Fruit fly (Drosophila melanogaster) whole organism, prepupa: ENCODE measurements around the gene CG14445.

Experiments used
- Blimp-1 ChIP-seq: fragments of 200-800 bp; sonication (Bioruptor generic); optimal IDR thresholded peaks from 3 replicates; lab custom pipeline; 2017; ENCODE audit warnings: missing biosample characterization, missing genetic modification characterization, mild to moderate bottlenecking, moderate library complexity, missing genetic modification reagents
- CG10631 ChIP-seq: fragments of 200-800 bp; sonication (Bioruptor generic); optimal IDR thresholded peaks from 2 replicates; lab custom pipeline; 2016; ENCODE audit warnings: missing biosample characterization, missing genetic modification characterization
- CG10669 ChIP-seq: fragments of 200-800 bp; sonication (Bioruptor generic); optimal IDR thresholded peaks from 3 replicates; lab custom pipeline; 2018; ENCODE audit warnings: missing biosample characterization, mild to moderate bottlenecking, missing genetic modification characterization, moderate library complexity
- CG11294 ChIP-seq: fragments of 200-800 bp; sonication (Bioruptor generic); IDR thresholded peaks from 2 replicates; pipeline ENCODE4 v1.3.6; 2022; ENCODE audit warnings: missing biosample characterization, missing genetic modification characterization
- CG11762 ChIP-seq: fragments of 200-800 bp; sonication (Bioruptor generic); optimal IDR thresholded peaks from 3 replicates; lab custom pipeline; 2016; ENCODE audit warnings: missing biosample characterization, missing genetic modification characterization; ENCODE audit not compliant: insufficient read depth
- CG11902 ChIP-seq: fragments of 200-800 bp; sonication (Bioruptor generic); optimal IDR thresholded peaks from 3 replicates; lab custom pipeline; 2016; ENCODE audit warnings: missing biosample characterization, missing genetic modification characterization
- CG15336 ChIP-seq: fragments of 200-800 bp; sonication (Bioruptor generic); IDR thresholded peaks from 2 replicates; pipeline ENCODE4 v1.3.6; 2022; ENCODE audit warnings: missing biosample characterization, missing genetic modification characterization
- CG1621 ChIP-seq: fragments of 200-800 bp; sonication (Bioruptor generic); optimal IDR thresholded peaks from 3 replicates; lab custom pipeline; 2018; ENCODE audit warnings: missing biosample characterization, mild to moderate bottlenecking, missing genetic modification characterization
- CG16779 ChIP-seq: fragments of 200-800 bp; sonication (Bioruptor generic); optimal IDR thresholded peaks from 3 replicates; lab custom pipeline; 2017; ENCODE audit warnings: missing biosample characterization, mild to moderate bottlenecking, missing genetic modification characterization
- CG3032 ChIP-seq: fragments of 200-800 bp; optimal IDR thresholded peaks from 2 replicates; lab custom pipeline; 2019; ENCODE audit warnings: missing biosample characterization, mild to moderate bottlenecking, missing genetic modification characterization, moderate library complexity
- CG32006 ChIP-seq: fragments of 200-800 bp; sonication (Bioruptor generic); optimal IDR thresholded peaks from 3 replicates; lab custom pipeline; 2017; ENCODE audit warnings: missing biosample characterization, mild to moderate bottlenecking, missing genetic modification characterization
- CG34406 ChIP-seq: fragments of 200-800 bp; sonication (Bioruptor generic); optimal IDR thresholded peaks from 3 replicates; lab custom pipeline; 2016; ENCODE audit warnings: missing biosample characterization, missing genetic modification characterization
- CG4318 ChIP-seq: fragments of 200-800 bp; sonication (Bioruptor generic); optimal IDR thresholded peaks from 3 replicates; lab custom pipeline; 2017; ENCODE audit warnings: missing biosample characterization, mild to moderate bottlenecking, missing genetic modification characterization
- CG6276 ChIP-seq: fragments of 200-800 bp; sonication (Bioruptor generic); optimal IDR thresholded peaks from 2 replicates; lab custom pipeline; 2017; ENCODE audit warnings: missing biosample characterization, mild to moderate bottlenecking, missing genetic modification characterization
- CG6792 ChIP-seq: fragments of 200-800 bp; sonication (Bioruptor generic); optimal IDR thresholded peaks from 3 replicates; lab custom pipeline; 2016; ENCODE audit warnings: missing biosample characterization, missing genetic modification characterization
- CG6854 ChIP-seq: fragments of 200-800 bp; sonication (Bioruptor generic); optimal IDR thresholded peaks from 2 replicates; lab custom pipeline; 2017; ENCODE audit warnings: missing biosample characterization, mild to moderate bottlenecking, missing genetic modification characterization
- CG7368 ChIP-seq: fragments of 200-800 bp; sonication (Bioruptor generic); optimal IDR thresholded peaks from 3 replicates; lab custom pipeline; 2016; ENCODE audit warnings: missing biosample characterization, missing genetic modification characterization
- CG8119 ChIP-seq: fragments of 200-800 bp; sonication (Bioruptor generic); IDR thresholded peaks from 3 replicates; pipeline ENCODE4 v1.3.6; 2022; ENCODE audit warnings: missing biosample characterization, missing genetic modification characterization
- CG8319 ChIP-seq: fragments of 200-800 bp; sonication (Bioruptor generic); optimal IDR thresholded peaks from 3 replicates; lab custom pipeline; 2016; ENCODE audit warnings: missing biosample characterization, missing genetic modification characterization
- CG8632 ChIP-seq: fragments of 200-800 bp; sonication (Bioruptor generic); optimal IDR thresholded peaks from 3 replicates; lab custom pipeline; 2016; ENCODE audit warnings: missing biosample characterization, missing genetic modification characterization
- Eip75B ChIP-seq: fragments of 200-800 bp; sonication (Bioruptor generic); optimal IDR thresholded peaks from 3 replicates; lab custom pipeline; 2016; ENCODE audit warnings: missing biosample characterization, missing genetic modification characterization
- Eip78C ChIP-seq: fragments of 200-800 bp; sonication (Bioruptor generic); peaks from one replicate; lab custom pipeline; 2016; ENCODE audit warnings: missing biosample characterization, missing genetic modification characterization
- Eip93F ChIP-seq: fragments of 200-800 bp; sonication (Bioruptor generic); optimal IDR thresholded peaks from 2 replicates; lab custom pipeline; 2016; ENCODE audit warnings: missing biosample characterization, mild to moderate bottlenecking, missing genetic modification characterization
- Ets21C ChIP-seq: fragments of 200-800 bp; sonication (Bioruptor generic); optimal IDR thresholded peaks from 3 replicates; lab custom pipeline; 2016; ENCODE audit warnings: missing biosample characterization, missing genetic modification characterization
- Gug ChIP-seq: fragments of 200-800 bp; sonication (Bioruptor generic); IDR thresholded peaks from 2 replicates; pipeline ENCODE4 v1.3.6; 2022; ENCODE audit warnings: missing biosample characterization, missing genetic modification characterization
- Hr38 ChIP-seq: sonication (Bioruptor generic); optimal IDR thresholded peaks from 2 replicates; lab custom pipeline; 2016; ENCODE audit warnings: missing biosample characterization, missing genetic modification characterization
- Hr4 ChIP-seq: fragments of 200-800 bp; sonication (Bioruptor generic); optimal IDR thresholded peaks from 3 replicates; lab custom pipeline; 2016; ENCODE audit warnings: missing biosample characterization, missing genetic modification characterization
- Lpt ChIP-seq: fragments of 200-800 bp; sonication (Bioruptor generic); optimal IDR thresholded peaks from 3 replicates; lab custom pipeline; 2016; ENCODE audit warnings: missing biosample characterization, missing genetic modification characterization
- Met ChIP-seq: fragments of 200-800 bp; sonication (Bioruptor generic); optimal IDR thresholded peaks from 3 replicates; lab custom pipeline; 2016; ENCODE audit warnings: missing biosample characterization, missing genetic modification characterization
- Smox ChIP-seq: fragments of 200-800 bp; sonication (Bioruptor generic); optimal IDR thresholded peaks from 3 replicates; lab custom pipeline; 2016; ENCODE audit warnings: missing biosample characterization, missing genetic modification characterization
- Sox102F ChIP-seq: fragments of 200-800 bp; sonication (Bioruptor generic); optimal IDR thresholded peaks from 2 replicates; lab custom pipeline; 2016; ENCODE audit warnings: missing biosample characterization, mild to moderate bottlenecking, missing genetic modification characterization
- Sox14 ChIP-seq: fragments of 200-800 bp; sonication (Bioruptor generic); optimal IDR thresholded peaks from 3 replicates; lab custom pipeline; 2016; ENCODE audit warnings: missing biosample characterization, missing genetic modification characterization
- achi ChIP-seq: fragments of 200-800 bp; sonication (Bioruptor generic); optimal IDR thresholded peaks from 3 replicates; lab custom pipeline; 2016; ENCODE audit warnings: missing biosample characterization, missing genetic modification characterization
- cyc ChIP-seq: fragments of 200-800 bp; sonication (Bioruptor generic); optimal IDR thresholded peaks from 3 replicates; lab custom pipeline; 2016; ENCODE audit warnings: missing biosample characterization, missing genetic modification characterization
- dsx ChIP-seq: fragments of 200-800 bp; optimal IDR thresholded peaks from 3 replicates; lab custom pipeline; 2019; ENCODE audit warnings: missing biosample characterization, mild to moderate bottlenecking, missing genetic modification characterization, moderate library complexity; ENCODE audit not compliant: poor library complexity, severe bottlenecking
- eg ChIP-seq: fragments of 200-800 bp; sonication (Bioruptor generic); IDR thresholded peaks from 3 replicates; pipeline ENCODE4 v1.3.6; 2022; ENCODE audit warnings: missing biosample characterization, missing genetic modification characterization
- esn ChIP-seq: fragments of 200-800 bp; sonication (Bioruptor generic); optimal IDR thresholded peaks from 2 replicates; lab custom pipeline; 2016; ENCODE audit warnings: missing biosample characterization, mild to moderate bottlenecking, missing genetic modification characterization, moderate library complexity
- fd59A ChIP-seq: fragments of 200-800 bp; sonication (Bioruptor generic); optimal IDR thresholded peaks from 2 replicates; lab custom pipeline; 2017; ENCODE audit warnings: missing biosample characterization, mild to moderate bottlenecking, missing genetic modification characterization, missing genetic modification reagents
- fd85E ChIP-seq: fragments of 200-800 bp; sonication (Bioruptor generic); optimal IDR thresholded peaks from 3 replicates; lab custom pipeline; 2016; ENCODE audit warnings: missing biosample characterization, missing genetic modification characterization
- net ChIP-seq: fragments of 200-800 bp; sonication (Bioruptor generic); optimal IDR thresholded peaks from 3 replicates; lab custom pipeline; 2016; ENCODE audit warnings: missing biosample characterization, missing genetic modification characterization
- salr ChIP-seq, 2 experiments: fragments of 200-800 bp; sonication (Bioruptor generic); optimal IDR thresholded peaks; 3 replicates each; lab custom pipeline; 2016 to 2018; ENCODE audit warnings: missing biosample characterization in 2 of 2, missing genetic modification characterization in 2 of 2, mild to moderate bottlenecking in 1 of 2
- spab ChIP-seq: fragments of 200-800 bp; sonication (Bioruptor generic); optimal IDR thresholded peaks from 2 replicates; lab custom pipeline; 2017; ENCODE audit warnings: missing biosample characterization, mild to moderate bottlenecking, missing genetic modification characterization, missing genetic modification reagents
- ss ChIP-seq, 2 experiments: fragments of 200-800 bp; sonication (Bioruptor generic); optimal IDR thresholded peaks; 2 replicates in 1 of 2; 3 replicates in 1 of 2; lab custom pipeline; 2017 to 2018; ENCODE audit warnings: mild to moderate bottlenecking in 2 of 2, missing biosample characterization in 2 of 2, missing genetic modification characterization in 2 of 2, moderate library complexity in 1 of 2
- svp ChIP-seq: fragments of 200-800 bp; sonication (Bioruptor generic); peaks from one replicate; lab custom pipeline; 2016; ENCODE audit warnings: missing biosample characterization, missing genetic modification characterization
- topi ChIP-seq: fragments of 200-800 bp; sonication (Bioruptor generic); optimal IDR thresholded peaks from 3 replicates; lab custom pipeline; 2016; ENCODE audit warnings: missing biosample characterization, missing genetic modification characterization
- vri ChIP-seq: fragments of 200-800 bp; sonication (Bioruptor generic); optimal IDR thresholded peaks from 3 replicates; lab custom pipeline; 2016; ENCODE audit warnings: missing biosample characterization, mild to moderate bottlenecking, missing genetic modification characterization

Gene CG14445

DNA sequence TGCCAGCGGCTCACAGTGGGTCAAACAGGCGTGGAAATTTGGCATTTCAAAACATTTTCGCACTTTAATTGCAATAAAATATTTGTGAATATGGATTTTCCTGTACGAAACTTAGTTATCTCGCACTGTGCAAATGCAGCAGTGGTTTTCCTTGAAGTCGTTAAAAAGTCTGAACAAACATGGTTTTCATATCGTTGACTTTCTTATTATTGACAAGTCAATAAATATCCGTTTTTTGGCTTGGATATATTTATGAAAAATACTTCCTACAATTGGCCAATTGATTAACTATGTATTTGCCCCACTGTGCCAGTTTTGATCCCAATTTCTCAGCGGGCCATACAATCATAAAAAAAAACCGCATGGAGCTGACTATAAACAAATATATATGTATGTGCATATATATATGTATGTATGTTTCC, 28.4 kb downstream of the CG14445 start (continued):
- peak; percentile 94 for TF ChIP-seq svp (GFP tag; lab: Kevin White, UChicago)
- TF ChIP-seq Met (GFP tag; lab: Kevin White, UChicago), result peak; percentile 91
- TF ChIP-seq vri, result peak; percentile 82
- peak; percentile 74 for TF ChIP-seq dsx (GFP tag; lab: Kevin White, UChicago)
- peak; percentile 92 for TF ChIP-seq CG11762 (GFP tag; lab: Kevin White, UChicago)
- TF ChIP-seq CG16779, result peak; percentile 89
- peak; percentile 90 for TF ChIP-seq CG11294 (GFP tag; lab: Robert Waterston, UW)
- peak; percentile 89 for TF ChIP-seq Smox
- TF ChIP-seq Hr38 (GFP tag; lab: Kevin White, UChicago), result peak; percentile 64
- TF ChIP-seq ss (GFP tag; optimal IDR thresholded peaks at IDR 0.05; lab: Kevin White, UChicago), result peak; percentile 64 to 78
- TF ChIP-seq Sox102F, result peak; percentile 91
- peak; percentile 87 for TF ChIP-seq CG11902 (GFP tag; lab: Kevin White, UChicago)
- peak; percentile 56 for TF ChIP-seq CG6854 (GFP tag; lab: Kevin White, UChicago)
- TF ChIP-seq Lpt, result peak; percentile 97
- peak; percentile 98 for TF ChIP-seq Eip78C (GFP tag; lab: Kevin White, UChicago)
- peak; percentile 87 for TF ChIP-seq CG7368
- peak; percentile 93 for TF ChIP-seq CG8319 (GFP tag; lab: Kevin White, UChicago)
- TF ChIP-seq CG15336, result peak; percentile 96
- TF ChIP-seq spab (GFP tag; lab: Kevin White, UChicago), result peak; percentile 85
- TF ChIP-seq net (GFP tag; lab: Kevin White, UChicago), result peak; percentile 96
- peak; percentile 97 for TF ChIP-seq Hr4 (GFP tag; lab: Kevin White, UChicago)
- peak; percentile 92 for TF ChIP-seq Gug (GFP tag; lab: Robert Waterston, UW)

DNA sequence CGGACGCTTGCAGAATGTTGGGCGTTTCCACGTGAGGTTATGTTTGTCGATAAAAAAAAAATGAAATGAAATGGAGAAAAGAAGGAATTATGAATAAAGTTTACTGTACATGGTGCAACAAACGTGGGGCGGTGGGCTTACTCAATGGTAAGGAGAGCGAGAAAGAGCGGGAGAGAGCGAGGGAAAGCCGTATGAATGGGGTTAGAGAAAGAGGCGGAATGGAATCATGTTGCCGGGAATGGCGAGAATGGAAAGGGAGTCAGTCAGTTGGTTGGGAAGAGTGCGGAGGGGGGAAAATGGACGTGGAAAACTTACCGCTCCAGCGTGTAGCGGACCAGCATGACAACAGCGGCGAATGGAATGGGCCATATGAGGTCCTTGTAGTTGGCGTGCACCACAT, 29.0 kb downstream of the CG14445 start:
- TF ChIP-seq CG11762 (GFP tag; lab: Kevin White, UChicago) (no peak), fd59A (GFP tag; lab: Kevin White, UChicago) (no peak), CG34406 (GFP tag; lab: Kevin White, UChicago) (no peak), CG3032 (tag; lab: Kevin White, UChicago) (no peak), ss (GFP tag; optimal IDR thresholded peaks at IDR 0.05; lab: Kevin White, UChicago) (no peak), CG8632 (no peak), Met (GFP tag; lab: Kevin White, UChicago) (no peak), Blimp-1 (no peak), salr (GFP tag; optimal IDR thresholded peaks at IDR 0.05; lab: Kevin White, UChicago) (no peak), net (GFP tag; lab: Kevin White, UChicago) (no peak)
- TF ChIP-seq, all 60 proteins: peak for 0

DNA sequence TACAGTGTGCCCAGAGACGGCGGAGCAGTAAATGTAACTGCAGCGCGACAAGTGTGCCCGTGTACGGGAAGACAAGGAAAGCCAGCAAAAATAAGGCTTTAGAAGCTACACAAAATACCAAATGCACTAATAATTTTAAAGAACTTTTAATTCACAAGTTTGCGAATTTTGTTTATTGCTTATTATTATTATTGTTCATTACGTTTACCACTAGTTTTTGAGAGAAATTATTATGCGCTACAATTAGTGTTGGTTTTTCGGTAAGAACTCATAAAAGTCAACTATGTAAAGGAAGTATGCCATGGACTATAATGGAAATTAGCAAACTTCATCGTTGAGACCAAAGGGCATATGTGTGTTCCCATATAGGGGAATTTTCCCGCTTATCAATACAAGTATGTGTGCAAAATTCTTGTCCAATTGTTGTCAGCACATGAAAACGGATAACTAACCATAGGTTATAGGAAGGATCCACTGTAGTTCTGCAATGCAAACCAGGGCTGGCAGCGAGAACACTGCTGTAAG, 30.1 kb downstream of the CG14445 start, which contains the start of gene schlank:
Gene schlank (minus strand): TSS at position 42 of the 525 bp plus-strand sequence.
- TF ChIP-seq CG8119 (GFP tag; lab: Robert Waterston, UW) (peak; percentile 59), Smox (no peak), fd85E (GFP tag; lab: Kevin White, UChicago) (no peak), CG6854 (GFP tag; lab: Kevin White, UChicago) (no peak), dsx (GFP tag; lab: Kevin White, UChicago) (peak; percentile 51), fd59A (GFP tag; lab: Kevin White, UChicago) (peak; percentile 12), cyc (GFP tag; lab: Kevin White, UChicago) (peak; percentile 61), Eip93F (no peak), CG10669 (no peak), CG32006 (GFP tag; lab: Kevin White, UChicago) (no peak), esn (peak; percentile 61), CG16779 (no peak), CG6276 (GFP tag; lab: Kevin White, UChicago) (no peak), Sox14 (GFP tag; lab: Kevin White, UChicago) (peak; percentile 42), topi (GFP tag; lab: Kevin White, UChicago) (peak; percentile 43), Hr38 (GFP tag; lab: Kevin White, UChicago) (no peak), achi (GFP tag; lab: Kevin White, UChicago) (no peak), CG11902 (GFP tag; lab: Kevin White, UChicago) (peak; percentile 49), Eip75B (GFP tag; lab: Kevin White, UChicago) (peak; percentile 63), CG3032 (tag; lab: Kevin White, UChicago) (peak; percentile 62), CG34406 (GFP tag; lab: Kevin White, UChicago) (peak; percentile 15), Sox102F (no peak), CG4318 (no peak), CG6792 (peak; percentile 28), CG10631 (GFP tag; lab: Kevin White, UChicago) (no peak), Ets21C (GFP tag; lab: Kevin White, UChicago) (peak; percentile 48), CG1621 (no peak), eg (GFP tag; lab: Robert Waterston, UW) (peak; percentile 81)
